In the genomic region with DNA sequence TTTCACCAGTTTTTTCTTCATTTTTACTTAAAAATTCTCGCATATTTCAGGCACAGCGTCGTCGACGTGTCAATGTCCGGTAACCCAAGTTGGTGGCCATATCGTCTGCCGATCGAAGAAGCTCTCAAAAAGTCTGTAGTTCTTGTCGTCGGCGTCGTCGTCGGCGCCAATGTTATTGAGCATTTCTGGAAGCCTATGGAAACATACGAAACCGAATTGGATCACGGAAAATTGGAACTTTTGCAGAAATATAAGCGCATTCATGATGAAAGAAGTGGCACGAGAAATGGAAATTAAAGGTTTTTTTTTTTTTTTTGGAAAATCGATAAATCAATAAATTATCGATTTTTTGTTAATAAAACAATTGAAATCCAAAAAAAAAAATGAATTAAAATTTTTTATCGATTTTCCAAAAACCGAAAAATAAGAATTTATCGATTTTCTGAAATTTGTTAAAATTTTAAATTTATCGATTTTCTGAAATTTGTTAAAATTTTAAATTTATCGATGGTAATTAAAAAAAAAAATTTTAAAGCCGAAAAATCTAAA, we compare ENCODE assay signal across 3 worm cellular contexts.
TF ChIP-seq lines count a peak whose summit lies in the region.

A gene (plus strand): TSS at position 51 of the 549 bp plus-strand sequence.

TF ChIP-seq in whole organism, L3 larva, 47 proteins besides CTCF, POLR2A, EP300 and RAD21:
- TF ChIP-seq ceh-28 (tag; optimal IDR thresholded peaks at IDR 0.05; lab: Kevin White, UChicago) (peak; percentile 93), nhr-23 (tag; optimal IDR thresholded peaks at IDR 0.05; lab: Kevin White, UChicago) (no peak)
TF ChIP-seq in whole organism, L3 larva: peak in this region for 1.

TF ChIP-seq in whole organism, L4 larva, 104 proteins besides CTCF, POLR2A, EP300 and RAD21:
- TF ChIP-seq ceh-28 (tag; optimal IDR thresholded peaks at IDR 0.05; lab: Kevin White, UChicago) (peak; percentile 95), nhr-41 (GFP tag; IDR thresholded peaks at IDR 0.05; lab: Robert Waterston, UW) (no peak), lin-39 (tag; optimal IDR thresholded peaks at IDR 0.05; lab: Kevin White, UChicago) (no peak), mxl-2 (GFP tag; conservative IDR thresholded peaks at IDR 0.05; lab: Robert Waterston, UW) (no peak), mdt-29 (GFP tag; IDR thresholded peaks at IDR 0.05; lab: Robert Waterston, UW) (no peak), dmd-9 (GFP tag; IDR thresholded peaks at IDR 0.05; lab: Robert Waterston, UW) (no peak), mep-1 (tag; optimal IDR thresholded peaks at IDR 0.05; lab: Kevin White, UChicago) (no peak), vab-7 (GFP tag; IDR thresholded peaks at IDR 0.05; lab: Robert Waterston, UW) (no peak), ctbp-1 (GFP tag; IDR thresholded peaks at IDR 0.05; lab: Robert Waterston, UW) (no peak), ceh-82 (tag; optimal IDR thresholded peaks at IDR 0.05; lab: Kevin White, UChicago) (no peak), T26A8.4 (GFP tag; IDR thresholded peaks at IDR 0.05; lab: Robert Waterston, UW) (no peak), unc-62 (GFP tag; optimal IDR thresholded peaks at IDR 0.05 in 1 of 2; lab: Kevin White, UChicago) (peak in 1 of 2 experiments; percentile 29), unc-62 (tag; optimal IDR thresholded peaks at IDR 0.05; lab: Kevin White, UChicago) (no peak)
TF ChIP-seq in whole organism, L4 larva: peak in this region for 2.

TF ChIP-seq in whole organism, midembryonic, 9 proteins besides CTCF, POLR2A, EP300 and RAD21:
- peak; percentile 45; the same call in 1 of the 2 replicates for TF ChIP-seq T22C8.4 (GFP tag; IDR thresholded peaks at IDR 0.05; lab: Robert Waterston, UW)
- no peak for TF ChIP-seq flt-1 (GFP tag; IDR thresholded peaks at IDR 0.05; lab: Robert Waterston, UW)
TF ChIP-seq in whole organism, midembryonic: peak in this region for 1.
